Worm (Caenorhabditis elegans) whole organism, L4/young adult: ENCODE results near the gene upb-1.

Source experiments
- W03F9.2 ChIP-seq: fragments of 150-350 bp; optimal IDR thresholded peaks from 2 replicates; lab custom pipeline; 2014; ENCODE audit warnings: missing biosample characterization, missing genetic modification characterization
- dao-5 ChIP-seq: sonication (generic microtip); optimal IDR thresholded peaks from 2 replicates; lab custom pipeline; 2016; ENCODE audit warnings: missing genotype, missing genetic modification characterization, moderate library complexity, missing compliant biosample characterization
- him-1 ChIP-seq: sonication (generic microtip); optimal IDR thresholded peaks from 2 replicates; lab custom pipeline; 2016; ENCODE audit warnings: missing genotype, missing genetic modification reagents, missing genetic modification characterization, missing compliant biosample characterization

The upb-1 gene

DNA sequence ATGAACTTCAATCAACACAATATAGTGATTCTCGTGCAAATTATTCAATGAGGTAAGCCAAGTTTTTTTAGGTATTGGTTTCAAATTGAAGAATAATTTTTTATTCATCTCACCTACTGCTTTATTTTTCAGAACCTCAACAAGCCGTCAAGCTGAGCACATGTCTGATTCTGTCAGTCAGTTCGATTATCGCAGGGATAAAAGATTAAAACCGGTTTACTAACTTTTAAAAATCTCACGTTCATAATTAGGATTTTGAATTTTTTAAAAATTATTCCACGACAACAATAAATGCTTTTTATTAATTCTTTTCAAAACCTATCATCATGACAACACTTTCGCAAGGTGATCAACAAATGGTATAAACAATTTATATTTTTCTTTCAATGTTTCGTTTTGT is 27.7 kb downstream of the upb-1 start, which contains the start of gene F13H8.12:
TSS of gene F13H8.12 (plus strand) at position 301 of the 400 bp plus-strand sequence.
- TF ChIP-seq dao-5 (tag; lab: Kevin White, UChicago), result no peak
- no peak for TF ChIP-seq him-1
- no peak for TF ChIP-seq W03F9.2 (tag; lab: Kevin White, UChicago)

DNA sequence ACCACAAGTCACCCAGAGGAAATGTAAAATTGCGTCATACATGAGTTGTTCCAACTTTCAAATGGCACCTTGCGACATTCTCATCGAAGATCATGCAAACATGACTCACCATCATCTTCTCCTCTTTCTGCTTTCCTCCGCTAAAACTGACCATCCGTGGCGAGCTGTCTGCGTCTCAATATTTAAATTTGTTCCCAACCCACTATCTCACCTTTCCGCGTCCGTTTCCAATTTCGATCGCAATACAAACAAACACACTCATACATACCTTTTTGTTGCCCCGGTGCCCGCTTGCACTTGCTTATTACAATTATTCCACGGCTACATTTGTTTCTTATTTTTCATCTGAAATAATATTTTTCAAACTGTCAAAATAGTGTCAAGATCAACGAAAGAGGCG is 29.2 kb downstream of the upb-1 start, which contains the start of gene nmgp-1:
TSS of gene nmgp-1 (plus strand) at position 174 of the 400 bp plus-strand sequence.
- TF ChIP-seq dao-5 (tag; lab: Kevin White, UChicago) (no peak), him-1 (no peak), W03F9.2 (tag; lab: Kevin White, UChicago) (no peak)

DNA sequence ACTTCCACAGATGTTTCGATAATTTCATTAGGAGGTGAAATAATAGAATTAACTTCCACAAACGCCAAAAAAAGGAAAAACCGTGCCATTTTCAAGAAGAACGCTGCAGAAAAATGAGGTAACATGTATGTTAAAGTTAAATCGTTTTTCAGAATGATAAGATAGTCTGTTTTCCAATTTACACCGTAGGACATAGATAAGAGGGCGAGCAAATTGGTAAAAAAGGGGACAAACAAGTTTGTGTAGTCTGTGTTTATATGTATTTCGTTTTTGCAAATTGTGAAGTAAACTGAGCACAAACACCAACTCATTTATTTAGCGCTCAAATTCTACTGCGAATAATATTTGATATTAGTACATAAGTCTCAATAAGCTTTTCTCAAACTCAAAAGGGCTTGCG is 30.0 kb downstream of the upb-1 start, which contains the start of gene F13H8.11:
TSS of gene F13H8.11 (minus strand) at position 155 of the 400 bp plus-strand sequence.
- no peak for TF ChIP-seq him-1

DNA sequence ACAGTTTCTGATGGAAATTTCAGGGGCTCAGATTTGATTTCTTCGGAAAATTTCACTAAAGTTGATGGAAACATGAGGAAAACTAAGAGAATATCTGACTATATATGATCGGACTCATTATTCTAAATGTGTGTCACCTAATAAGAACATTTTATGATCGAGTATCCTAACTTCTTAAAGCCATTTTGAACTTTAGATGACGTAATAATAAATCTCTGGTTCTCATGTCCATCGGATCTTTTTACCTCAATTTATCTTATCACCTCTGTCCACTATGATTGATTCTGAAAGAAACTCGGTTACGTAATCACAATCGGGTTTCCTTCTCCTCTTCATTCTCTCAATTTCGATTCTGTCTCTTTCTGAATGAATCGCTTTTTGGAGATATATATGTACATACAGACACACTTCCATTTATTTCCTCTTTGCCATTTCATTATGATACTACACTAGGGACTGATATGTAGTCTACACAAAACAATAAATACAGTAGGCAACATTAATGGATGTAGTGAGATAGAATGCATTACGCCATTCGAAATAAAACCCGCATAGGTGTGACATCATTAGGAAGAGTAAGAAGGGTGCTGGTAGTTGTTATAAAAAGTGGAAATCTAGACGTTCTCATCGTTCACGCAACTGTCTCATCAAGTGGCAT is 32.5 kb downstream of the upb-1 start:
- TF ChIP-seq dao-5 (tag; lab: Kevin White, UChicago) (no peak), him-1 (no peak), W03F9.2 (tag; lab: Kevin White, UChicago) (no peak)

DNA sequence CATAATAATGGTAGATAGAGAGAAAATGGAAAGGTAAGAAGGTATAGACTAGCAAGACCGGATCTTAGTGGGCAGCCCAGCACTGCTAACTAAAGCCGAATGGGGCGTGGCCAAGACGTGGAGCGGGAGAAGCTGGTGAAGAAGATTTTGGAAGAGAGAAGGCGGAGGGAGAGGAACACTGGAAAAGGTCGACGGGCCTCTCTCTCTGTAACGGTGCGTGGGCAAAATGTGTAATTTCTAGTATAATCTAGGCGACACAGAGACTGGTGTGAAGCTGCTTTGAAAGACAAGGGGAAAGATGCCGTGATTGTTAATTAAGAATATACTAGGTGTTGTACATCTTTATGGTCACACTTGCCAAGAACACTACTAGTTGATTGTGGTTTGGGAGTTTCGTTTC is 33.9 kb downstream of the upb-1 start, which contains the start of gene F13H8.5:
TSS of gene F13H8.5 (minus strand) at position 101 of the 400 bp plus-strand sequence.
- TF ChIP-seq him-1 (no peak), dao-5 (tag; lab: Kevin White, UChicago) (no peak), W03F9.2 (tag; lab: Kevin White, UChicago) (no peak)

ce11 chrII:6252707-6253106 is 37.2 kb downstream of the upb-1 start:
- TF ChIP-seq W03F9.2 (tag; lab: Kevin White, UChicago), result no peak
- no peak for TF ChIP-seq dao-5 (tag; lab: Kevin White, UChicago)
- TF ChIP-seq him-1, result no peak

DNA sequence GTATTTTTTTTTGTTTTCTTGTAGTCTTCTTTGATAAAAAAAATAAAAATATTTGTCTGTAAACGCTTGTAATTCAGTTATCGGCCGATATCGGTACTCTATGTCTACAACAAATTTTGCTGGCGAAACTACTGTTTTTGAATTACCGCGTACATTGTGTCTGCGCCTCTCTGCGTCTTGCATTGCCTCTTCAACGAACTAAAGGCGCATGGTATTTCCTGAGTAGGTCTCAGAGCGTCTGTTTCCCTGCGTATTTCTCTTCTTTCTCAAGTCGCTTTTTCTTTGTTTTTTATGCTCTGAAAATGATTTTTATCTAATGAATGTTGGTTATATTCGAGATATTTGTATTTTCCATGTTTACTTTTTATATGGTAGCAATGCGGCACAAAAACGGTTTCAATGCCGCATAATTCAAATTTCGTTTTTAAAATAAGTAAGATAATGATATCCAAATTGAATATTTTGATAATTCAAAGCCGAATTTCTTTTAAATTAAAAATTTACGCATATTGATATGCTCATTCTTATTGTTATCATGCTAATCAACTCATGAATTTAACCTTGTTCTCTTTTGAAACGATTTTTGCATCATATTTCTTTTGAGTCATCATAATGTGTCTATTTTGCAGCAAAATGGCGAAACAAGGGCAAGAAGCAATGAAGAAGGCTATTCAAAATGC is 39.0 kb downstream of the upb-1 start, which contains the start of gene phb-2:
TSS of gene phb-2 (plus strand) at position 630 of the 680 bp plus-strand sequence.
- TF ChIP-seq W03F9.2 (tag; lab: Kevin White, UChicago) (peak; percentile 75), him-1 (no peak), dao-5 (tag; lab: Kevin White, UChicago) (no peak)

DNA sequence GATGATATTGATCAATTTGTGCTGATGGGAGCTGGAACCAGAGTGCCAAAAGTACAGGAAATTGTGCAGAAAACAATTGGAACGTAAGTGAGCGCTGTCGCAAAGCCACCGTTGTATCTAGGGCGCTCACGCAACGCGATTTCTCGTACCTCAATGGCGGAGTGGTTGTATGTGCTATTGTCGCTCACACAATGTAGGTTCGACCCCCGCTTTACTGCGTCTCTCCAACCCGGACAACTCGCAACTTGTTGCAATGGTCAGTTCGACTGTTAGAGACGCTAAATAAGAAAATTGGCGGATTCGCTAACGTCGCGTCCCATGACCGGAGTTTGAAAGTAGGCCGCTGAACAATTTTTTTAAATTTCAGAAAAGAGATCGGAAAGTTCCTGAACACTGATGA is 41.4 kb downstream of the upb-1 start:
- TF ChIP-seq him-1 (no peak), dao-5 (tag; lab: Kevin White, UChicago) (peak; percentile 23), W03F9.2 (tag; lab: Kevin White, UChicago) (no peak)

- TF ChIP-seq him-1, result no peak
- no peak for TF ChIP-seq dao-5 (tag; lab: Kevin White, UChicago)
- no peak for TF ChIP-seq W03F9.2 (tag; lab: Kevin White, UChicago)
Observed at ce11 chrII:6248029-6248428, 41.9 kb downstream of the upb-1 start.

ce11 chrII:6247011-6247410 is 42.9 kb downstream of the upb-1 start, which contains the start of gene T24H7.2:
Gene T24H7.2 (plus strand): TSS chrII:6247311.
- TF ChIP-seq dao-5 (tag; lab: Kevin White, UChicago) (no peak), him-1 (no peak), W03F9.2 (tag; lab: Kevin White, UChicago) (no peak)

ce11 chrII:6246054-6246453 is 43.8 kb downstream of the upb-1 start, which contains the start of gene lelo-1:
Gene lelo-1 (plus strand): TSS chrII:6246354.
- TF ChIP-seq dao-5 (tag; lab: Kevin White, UChicago) (no peak), him-1 (no peak), W03F9.2 (tag; lab: Kevin White, UChicago) (no peak)

DNA sequence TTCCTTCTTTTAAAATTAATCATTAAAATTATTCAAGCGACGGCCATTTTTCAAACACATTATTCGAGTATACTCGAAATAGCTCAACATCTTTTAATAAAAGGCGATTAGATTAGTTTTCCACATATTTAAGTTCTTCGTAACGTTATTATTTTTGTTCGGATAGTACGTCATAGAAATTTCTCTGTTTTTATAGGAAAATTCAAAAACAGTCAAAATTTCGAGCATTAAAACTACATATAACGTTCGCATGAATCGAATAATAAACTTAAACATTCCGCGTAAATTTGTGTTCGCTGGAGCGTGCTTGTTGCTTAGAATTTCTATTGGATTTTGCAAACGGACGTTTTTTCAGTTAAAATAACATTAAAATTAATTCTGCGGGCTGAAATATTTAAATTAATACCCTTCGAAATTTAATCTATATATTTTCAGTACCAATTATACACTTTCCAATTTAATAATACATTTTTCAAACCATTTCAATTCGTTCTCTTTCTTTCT is 44.6 kb downstream of the upb-1 start, which contains the start of gene blos-4:
TSS of gene blos-4 (plus strand) at position 51 of the 504 bp plus-strand sequence.
- TF ChIP-seq dao-5 (tag; lab: Kevin White, UChicago), result no peak
- no peak for TF ChIP-seq him-1
- no peak for TF ChIP-seq W03F9.2 (tag; lab: Kevin White, UChicago)

DNA sequence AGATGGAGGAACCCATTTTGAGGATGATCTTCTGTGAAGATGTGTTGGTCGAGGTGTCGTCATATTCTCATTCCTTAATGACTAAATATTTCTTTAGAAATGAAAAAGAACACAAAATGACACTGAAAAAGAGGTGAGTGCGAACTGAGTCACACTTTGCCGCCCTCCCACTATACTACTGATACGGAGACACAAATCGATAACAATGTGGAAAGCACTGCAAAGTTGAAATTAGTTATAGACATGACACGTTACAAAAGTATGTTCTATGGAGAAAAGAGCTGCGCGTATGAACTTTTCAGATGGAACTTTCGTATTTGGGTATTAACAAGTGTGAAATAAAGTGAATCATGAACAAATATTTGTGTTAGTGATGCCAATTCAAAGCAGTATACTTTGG is 45.7 kb downstream of the upb-1 start, which contains the start of gene tat-4:
TSS of gene tat-4 (minus strand) at position 117 of the 400 bp plus-strand sequence.
- TF ChIP-seq him-1 (no peak), dao-5 (tag; lab: Kevin White, UChicago) (no peak), W03F9.2 (tag; lab: Kevin White, UChicago) (no peak)

ce11 chrII:6241758-6242157 is 48.1 kb downstream of the upb-1 start, which contains the start of gene T24H7.8:
Gene T24H7.8 (plus strand): TSS chrII:6242058.
- no peak for TF ChIP-seq him-1
- TF ChIP-seq dao-5 (tag; lab: Kevin White, UChicago), result no peak
- TF ChIP-seq W03F9.2 (tag; lab: Kevin White, UChicago), result no peak
